Worm (Caenorhabditis elegans) whole organism, L4/young adult: ENCODE measurements around the gene H01G02.3.

Experiments used
- W03F9.2 ChIP-seq: fragments of 150-350 bp; optimal IDR thresholded peaks from 2 replicates; lab custom pipeline; 2014; ENCODE audit warnings: missing biosample characterization, missing genetic modification characterization
- him-1 ChIP-seq: sonication (generic microtip); optimal IDR thresholded peaks from 2 replicates; lab custom pipeline; 2016; ENCODE audit warnings: missing genotype, missing genetic modification reagents, missing genetic modification characterization, missing compliant biosample characterization

- no peak for TF ChIP-seq W03F9.2
- TF ChIP-seq him-1 = no peak
Measured at ce11 chrIV:11833456-11833855, 41.1 kb upstream of the H01G02.3 start, which contains the start of gene M117.4.
